Worm (Caenorhabditis elegans) whole organism, mixed stage, embryonic: ENCODE measurements around the gene T18D3.1.
A peak's percentile ranks its signal among the peaks of the same experiment; 100 is the strongest.

Experiments used
- M03D4.4 ChIP-seq: sonication (generic microtip); optimal IDR thresholded peaks from 2 replicates; lab custom pipeline; 2017; ENCODE audit warnings: mild to moderate bottlenecking, missing genetic modification characterization, missing compliant biosample characterization
- bed-3 ChIP-seq: fragments of 200-800 bp; sonication (Bioruptor generic); optimal IDR thresholded peaks from 3 replicates; lab custom pipeline; 2018; ENCODE audit warnings: mild to moderate bottlenecking, missing genetic modification characterization, moderate library complexity, missing compliant biosample characterization
- blmp-1 ChIP-seq: fragments of 150-350 bp; optimal IDR thresholded peaks from 2 replicates; lab custom pipeline; 2014; ENCODE audit warnings: missing biosample characterization, missing genetic modification characterization
- ceh-39 ChIP-seq: fragments of 150-350 bp; optimal IDR thresholded peaks from 2 replicates; lab custom pipeline; 2014; ENCODE audit warnings: missing biosample characterization, missing genetic modification characterization
- ceh-43 ChIP-seq: fragments of 200-800 bp; sonication (Bioruptor generic); optimal IDR thresholded peaks from 2 replicates; lab custom pipeline; 2018; ENCODE audit warnings: mild to moderate bottlenecking, missing genetic modification characterization, moderate library complexity, missing compliant biosample characterization
- ceh-83 ChIP-seq: fragments of 200-800 bp; sonication (Bioruptor generic); optimal IDR thresholded peaks from 2 replicates; lab custom pipeline; 2018; ENCODE audit warnings: mild to moderate bottlenecking, missing genetic modification characterization, missing compliant biosample characterization
- ces-1 ChIP-seq: fragments of 150-350 bp; optimal IDR thresholded peaks from 2 replicates; lab custom pipeline; 2014; ENCODE audit warnings: missing biosample characterization, missing genetic modification reagents, missing genetic modification characterization
- cnd-1 ChIP-seq: fragments of 200-800 bp; sonication (Bioruptor generic); optimal IDR thresholded peaks from 2 replicates; lab custom pipeline; 2018; ENCODE audit warnings: mild to moderate bottlenecking, missing genetic modification characterization, missing compliant biosample characterization
- drap-1 ChIP-seq: fragments of 200-800 bp; sonication (Bioruptor generic); optimal IDR thresholded peaks from 3 replicates; lab custom pipeline; 2018; ENCODE audit warnings: mild to moderate bottlenecking, missing genetic modification characterization, missing compliant biosample characterization
- elt-1 ChIP-seq: sonication (generic microtip); optimal IDR thresholded peaks from 2 replicates; lab custom pipeline; 2017; ENCODE audit warnings: missing genetic modification characterization, mild to moderate bottlenecking, missing compliant biosample characterization, antibody characterized with exemption, moderate library complexity, borderline replicate concordance; ENCODE audit not compliant: insufficient read depth
- elt-3 ChIP-seq: fragments of 150-350 bp; optimal IDR thresholded peaks from 2 replicates; lab custom pipeline; 2014; ENCODE audit warnings: missing biosample characterization, missing genetic modification characterization
- flh-1 ChIP-seq: fragments of 200-800 bp; sonication (Bioruptor generic); optimal IDR thresholded peaks from 2 replicates; lab custom pipeline; 2018; ENCODE audit warnings: mild to moderate bottlenecking, missing genetic modification characterization, moderate library complexity, missing compliant biosample characterization
- ham-2 ChIP-seq: fragments of 200-800 bp; sonication (Bioruptor generic); optimal IDR thresholded peaks from 2 replicates; lab custom pipeline; 2018; ENCODE audit warnings: mild to moderate bottlenecking, missing genetic modification characterization, missing compliant biosample characterization
- hlh-1 ChIP-seq: fragments of 150-350 bp; optimal IDR thresholded peaks from 2 replicates; lab custom pipeline; 2014; ENCODE audit warnings: missing biosample characterization, missing genetic modification reagents, missing genetic modification characterization
- lin-13 ChIP-seq: fragments of 150-350 bp; optimal IDR thresholded peaks from 2 replicates; lab custom pipeline; 2014; ENCODE audit warnings: missing biosample characterization, missing genetic modification characterization
- lin-32 ChIP-seq: fragments of 200-800 bp; sonication (Bioruptor generic); optimal IDR thresholded peaks from 2 replicates; lab custom pipeline; 2018; ENCODE audit warnings: mild to moderate bottlenecking, missing genetic modification characterization, missing compliant biosample characterization
- lsy-2 ChIP-seq: fragments of 150-350 bp; optimal IDR thresholded peaks from 2 replicates; lab custom pipeline; 2014; ENCODE audit warnings: missing biosample characterization, missing genetic modification characterization
- mab-5 ChIP-seq: fragments of 150-350 bp; optimal IDR thresholded peaks from 2 replicates; lab custom pipeline; 2014; ENCODE audit warnings: missing biosample characterization, missing genetic modification characterization
- mep-1 ChIP-seq: fragments of 150-350 bp; optimal IDR thresholded peaks from 2 replicates; lab custom pipeline; 2017; ENCODE audit warnings: missing biosample characterization, missing genetic modification reagents, missing genetic modification characterization, inconsistent platforms
- mls-2 ChIP-seq: sonication (generic microtip); optimal IDR thresholded peaks from 2 replicates; lab custom pipeline; 2016; ENCODE audit warnings: mild to moderate bottlenecking, missing genetic modification characterization, moderate library complexity, missing compliant biosample characterization
- nhr-12 ChIP-seq: fragments of 150-350 bp; optimal IDR thresholded peaks from 2 replicates; lab custom pipeline; 2014; ENCODE audit warnings: missing biosample characterization, missing genetic modification characterization
- nhr-2 ChIP-seq: fragments of 150-350 bp; optimal IDR thresholded peaks from 2 replicates; lab custom pipeline; 2014; ENCODE audit warnings: missing biosample characterization, missing genetic modification characterization
- nhr-237 ChIP-seq: fragments of 150-350 bp; optimal IDR thresholded peaks from 2 replicates; lab custom pipeline; 2014; ENCODE audit warnings: missing biosample characterization, missing genetic modification characterization
- nhr-28 ChIP-seq: fragments of 150-350 bp; optimal IDR thresholded peaks from 2 replicates; lab custom pipeline; 2014; ENCODE audit warnings: missing biosample characterization, missing genetic modification characterization
- nhr-76 ChIP-seq: sonication (generic microtip); optimal IDR thresholded peaks from 2 replicates; lab custom pipeline; 2017; ENCODE audit warnings: missing biosample characterization, missing genetic modification characterization
- pha-4 ChIP-seq: fragments of 150-350 bp; optimal IDR thresholded peaks from 2 replicates; lab custom pipeline; 2018; ENCODE audit warnings: missing biosample characterization, missing genetic modification reagents, missing genetic modification characterization
- sem-2 ChIP-seq: fragments of 200-800 bp; sonication (Bioruptor generic); optimal IDR thresholded peaks from 2 replicates; lab custom pipeline; 2018; ENCODE audit warnings: mild to moderate bottlenecking, missing genetic modification characterization, missing compliant biosample characterization
- snpc-4 ChIP-seq: fragments of 150-350 bp; optimal IDR thresholded peaks from 2 replicates; lab custom pipeline; 2014; ENCODE audit warnings: missing biosample characterization, missing genetic modification characterization
- sptf-1 ChIP-seq: sonication (generic microtip); optimal IDR thresholded peaks from 2 replicates; lab custom pipeline; 2017; ENCODE audit warnings: mild to moderate bottlenecking, missing genetic modification characterization, moderate library complexity, missing compliant biosample characterization
- tbx-8 ChIP-seq: fragments of 200-800 bp; sonication (Bioruptor generic); optimal IDR thresholded peaks from 2 replicates; lab custom pipeline; 2018; ENCODE audit warnings: mild to moderate bottlenecking, missing genetic modification characterization, moderate library complexity, missing compliant biosample characterization
- unc-120 ChIP-seq: sonication (generic microtip); optimal IDR thresholded peaks from 2 replicates; lab custom pipeline; 2017; ENCODE audit warnings: missing genetic modification characterization, missing compliant biosample characterization; ENCODE audit not compliant: poor library complexity, severe bottlenecking
- unc-62 ChIP-seq: fragments of 150-350 bp; optimal IDR thresholded peaks from 2 replicates; lab custom pipeline; 2014; ENCODE audit warnings: missing biosample characterization, missing genetic modification reagents, missing genetic modification characterization
- zip-8 ChIP-seq: fragments of 150-350 bp; optimal IDR thresholded peaks from 2 replicates; lab custom pipeline; 2014; ENCODE audit warnings: missing biosample characterization, missing genetic modification characterization
- ztf-11 ChIP-seq: fragments of 150-350 bp; optimal IDR thresholded peaks from 2 replicates; lab custom pipeline; 2014; ENCODE audit warnings: missing biosample characterization, missing genetic modification characterization

Gene T18D3.1

ce11 chrX:12454290-12454795, at the start of gene T18D3.1, which contains the start of gene T18D3.9:
T18D3.1 (plus strand) TSS chrX:12454745.
T18D3.9 (minus strand) TSS chrX:12454457.
- TF ChIP-seq ham-2 (GFP tag; lab: Kevin White, UChicago) = no peak
- no peak for TF ChIP-seq ces-1 (GFP tag; lab: Kevin White, UChicago)
- no peak for TF ChIP-seq mab-5
- peak; percentile 38 for TF ChIP-seq lin-13 (tag; lab: Kevin White, UChicago)
- no peak for TF ChIP-seq nhr-28
- TF ChIP-seq ztf-11 (tag; lab: Kevin White, UChicago) = no peak
- no peak for TF ChIP-seq flh-1 (GFP tag; lab: Kevin White, UChicago)
- no peak for TF ChIP-seq hlh-1
- no peak for TF ChIP-seq pha-4 (tag; lab: Kevin White, UChicago)
- TF ChIP-seq elt-1 (tag; lab: Kevin White, UChicago) = no peak
- no peak for TF ChIP-seq ceh-83 (GFP tag; lab: Kevin White, UChicago)
- TF ChIP-seq M03D4.4 (tag; lab: Kevin White, UChicago) = no peak
- peak; percentile 31 for TF ChIP-seq mls-2 (tag; lab: Kevin White, UChicago)
- peak; percentile 1 for TF ChIP-seq nhr-2 (tag; lab: Kevin White, UChicago)
- peak; percentile 25 for TF ChIP-seq mep-1
- no peak for TF ChIP-seq sem-2 (GFP tag; lab: Kevin White, UChicago)
- TF ChIP-seq zip-8 (tag; lab: Kevin White, UChicago) = no peak
- peak; percentile 83 for TF ChIP-seq tbx-8 (GFP tag; lab: Kevin White, UChicago)
- no peak for TF ChIP-seq nhr-76
- no peak for TF ChIP-seq blmp-1
- TF ChIP-seq nhr-12 (tag; lab: Kevin White, UChicago) = no peak
- TF ChIP-seq lin-32 (GFP tag; lab: Kevin White, UChicago) = no peak
- no peak for TF ChIP-seq lsy-2 (tag; lab: Kevin White, UChicago)
- no peak for TF ChIP-seq cnd-1 (tag; lab: Kevin White, UChicago)
- peak; percentile 27 for TF ChIP-seq sptf-1
- TF ChIP-seq snpc-4 = no peak
- no peak for TF ChIP-seq nhr-237 (tag; lab: Kevin White, UChicago)
- TF ChIP-seq bed-3 (GFP tag; lab: Kevin White, UChicago) = no peak
- TF ChIP-seq ceh-39 (tag; lab: Kevin White, UChicago) = no peak
- TF ChIP-seq unc-120 (tag; lab: Kevin White, UChicago) = no peak
- peak; percentile 21 for TF ChIP-seq ceh-43
- TF ChIP-seq drap-1 = no peak
- no peak for TF ChIP-seq unc-62 (GFP tag; lab: Kevin White, UChicago)

ce11 chrX:12406037-12406436, 48.5 kb upstream of the T18D3.1 start:
- no peak for TF ChIP-seq nhr-28
- no peak for TF ChIP-seq ceh-39 (tag; lab: Kevin White, UChicago)
- TF ChIP-seq bed-3 (GFP tag; lab: Kevin White, UChicago) = no peak
- no peak for TF ChIP-seq ces-1 (GFP tag; lab: Kevin White, UChicago)
- TF ChIP-seq ham-2 (GFP tag; lab: Kevin White, UChicago) = no peak
- TF ChIP-seq elt-3 (tag; lab: Kevin White, UChicago) = no peak

- TF ChIP-seq nhr-28 (no peak), nhr-76 (no peak)
Measured at ce11 chrX:12406592-12406991, 48.0 kb upstream of the T18D3.1 start.

- no peak for TF ChIP-seq lin-32 (GFP tag; lab: Kevin White, UChicago)
- TF ChIP-seq mls-2 (tag; lab: Kevin White, UChicago) = peak; percentile 33
- peak; percentile 32 for TF ChIP-seq unc-120 (tag; lab: Kevin White, UChicago)
- no peak for TF ChIP-seq elt-1 (tag; lab: Kevin White, UChicago)
- no peak for TF ChIP-seq ceh-39 (tag; lab: Kevin White, UChicago)
- TF ChIP-seq sptf-1 = peak; percentile 71
- peak; percentile 62 for TF ChIP-seq drap-1
- peak; percentile 98 for TF ChIP-seq ces-1 (GFP tag; lab: Kevin White, UChicago)
- no peak for TF ChIP-seq nhr-2 (tag; lab: Kevin White, UChicago)
- TF ChIP-seq, all 35 proteins: peak for 5
Measured at ce11 chrX:12407297-12407696, 47.2 kb upstream of the T18D3.1 start.
